Fruit fly (Drosophila melanogaster) whole organism, adult: ENCODE measurements around the gene CG14042.

Experiments
- CG11617 ChIP-seq: fragments of 200-800 bp; sonication (Bioruptor generic); optimal IDR thresholded peaks from 2 replicates; lab custom pipeline; 2017; ENCODE audit warnings: mild to moderate bottlenecking, missing biosample characterization, missing genetic modification reagents, missing genetic modification characterization
- CG1620 ChIP-seq: fragments of 200-800 bp; sonication (Bioruptor generic); optimal IDR thresholded peaks from 2 replicates; lab custom pipeline; 2016; ENCODE audit warnings: missing biosample characterization, missing genetic modification characterization
- CG33017 ChIP-seq: fragments of 200-800 bp; sonication (Bioruptor generic); optimal IDR thresholded peaks from 2 replicates; lab custom pipeline; 2018; ENCODE audit warnings: missing biosample characterization, mild to moderate bottlenecking, missing genetic modification characterization, moderate library complexity
- CG5204 ChIP-seq: fragments of 200-800 bp; sonication (Bioruptor generic); optimal IDR thresholded peaks from 2 replicates; lab custom pipeline; 2016; ENCODE audit warnings: missing biosample characterization, missing genetic modification characterization
- CG7045 ChIP-seq: fragments of 200-800 bp; sonication (Bioruptor generic); optimal IDR thresholded peaks from 2 replicates; lab custom pipeline; 2017; ENCODE audit warnings: missing biosample characterization, mild to moderate bottlenecking, missing genetic modification characterization
- Clk ChIP-seq: fragments of 200-800 bp; sonication (Bioruptor generic); optimal IDR thresholded peaks from 2 replicates; lab custom pipeline; 2017; ENCODE audit warnings: missing biosample characterization, missing genetic modification characterization
- Crg-1 ChIP-seq: fragments of 200-800 bp; sonication (Bioruptor generic); optimal IDR thresholded peaks from 2 replicates; lab custom pipeline; 2016; ENCODE audit warnings: missing biosample characterization, missing genetic modification characterization
- tj ChIP-seq: fragments of 200-800 bp; sonication (Bioruptor generic); optimal IDR thresholded peaks from 3 replicates; lab custom pipeline; 2017; ENCODE audit warnings: missing biosample characterization, mild to moderate bottlenecking, missing genetic modification characterization, moderate library complexity

dm6 chr2L:5022602-5023001, 14.9 kb upstream of the CG14042 start:
- no peak for TF ChIP-seq Crg-1
- TF ChIP-seq CG33017 (tag; lab: Kevin White, UChicago) = no peak
- no peak for TF ChIP-seq Clk (GFP tag; lab: Kevin White, UChicago)
- no peak for TF ChIP-seq CG5204 (GFP tag; lab: Kevin White, UChicago)
- no peak for TF ChIP-seq tj (GFP tag; lab: Kevin White, UChicago)
- no peak for TF ChIP-seq CG7045
- no peak for TF ChIP-seq CG1620
- no peak for TF ChIP-seq CG11617 (GFP tag; lab: Kevin White, UChicago)
